Worm (Caenorhabditis elegans): ENCODE measurements around the gene clec-167.

Gene clec-167

ce11 chrIV:1264928-1265327 lies 9.4 kb upstream of the clec-167 start, which contains the start of gene F38A1.13:
F38A1.13 (plus strand) TSS chrIV:1265228.
- TF ChIP-seq ztf-23 (GFP tag; IDR thresholded peaks at IDR 0.05) (no peak), tab-1 (GFP tag; IDR thresholded peaks at IDR 0.05) (no peak), klf-2 (GFP tag; conservative IDR thresholded peaks at IDR 0.05) (no peak), med-1 (GFP tag; optimal IDR thresholded peaks at IDR 0.05; ENCODE audit: insufficient read depth) (no peak)

DNA sequence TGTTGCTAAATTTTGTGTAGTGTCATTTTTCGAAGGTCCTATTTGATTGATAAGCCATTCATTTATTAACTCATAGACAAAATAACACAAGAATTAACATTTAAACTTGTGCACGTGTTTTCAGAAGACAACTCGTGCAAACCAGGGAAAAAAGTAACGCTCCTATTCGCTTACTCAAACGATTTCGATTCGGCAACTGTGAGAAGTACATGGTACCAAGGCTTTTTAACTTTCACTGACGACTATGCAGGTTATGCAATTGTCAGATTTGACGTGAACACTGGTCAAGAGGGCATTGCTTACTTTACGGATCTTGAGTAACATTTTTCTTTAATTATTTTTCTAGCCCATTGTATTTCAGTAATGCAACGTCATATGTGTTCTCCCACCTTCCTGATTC lies 6.4 kb upstream of the clec-167 start:
- no peak for TF ChIP-seq cog-1 (tag; optimal IDR thresholded peaks at IDR 0.05)
- TF ChIP-seq ztf-29 (GFP tag; IDR thresholded peaks at IDR 0.05) = no peak
- no peak for TF ChIP-seq ztf-23 (GFP tag; IDR thresholded peaks at IDR 0.05)
- no peak for TF ChIP-seq flt-1 (GFP tag; IDR thresholded peaks at IDR 0.05)

DNA sequence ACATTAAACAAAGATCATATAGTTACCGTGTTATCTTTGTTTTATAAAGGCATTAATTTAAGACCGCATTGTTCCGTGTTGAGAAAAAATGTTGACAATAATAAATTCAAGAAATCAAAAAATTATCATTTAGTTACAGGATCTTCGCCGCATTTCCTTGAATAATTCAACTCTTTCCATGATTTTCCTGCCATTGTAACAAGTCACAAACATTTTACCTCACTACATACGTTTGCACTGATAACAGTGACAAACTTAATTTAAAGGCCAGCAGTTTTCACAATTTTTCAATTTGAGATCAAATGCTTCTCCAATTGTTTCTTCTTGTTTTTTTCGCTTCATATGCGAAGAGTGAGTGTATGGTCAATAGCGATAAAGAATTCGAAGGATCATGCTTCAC lies 5.5 kb upstream of the clec-167 start, which contains the start of gene clec-169:
Gene clec-169 (plus strand): TSS at position 301 of the 400 bp plus-strand sequence.
- TF ChIP-seq ztf-23 (GFP tag; IDR thresholded peaks at IDR 0.05) = no peak
- TF ChIP-seq cog-1 (tag; optimal IDR thresholded peaks at IDR 0.05) = no peak
- TF ChIP-seq med-1 (GFP tag; optimal IDR thresholded peaks at IDR 0.05; ENCODE audit: insufficient read depth) = no peak
- TF ChIP-seq klf-2 (GFP tag; conservative IDR thresholded peaks at IDR 0.05) = no peak
- no peak for TF ChIP-seq tab-1 (GFP tag; IDR thresholded peaks at IDR 0.05)
- TF ChIP-seq flt-1 (GFP tag; IDR thresholded peaks at IDR 0.05) = no peak
- no peak for TF ChIP-seq ref-1 (GFP tag; conservative IDR thresholded peaks at IDR 0.05)
- no peak for TF ChIP-seq T22C8.4 (GFP tag; IDR thresholded peaks at IDR 0.05)
- no peak for TF ChIP-seq ztf-29 (GFP tag; IDR thresholded peaks at IDR 0.05)

DNA sequence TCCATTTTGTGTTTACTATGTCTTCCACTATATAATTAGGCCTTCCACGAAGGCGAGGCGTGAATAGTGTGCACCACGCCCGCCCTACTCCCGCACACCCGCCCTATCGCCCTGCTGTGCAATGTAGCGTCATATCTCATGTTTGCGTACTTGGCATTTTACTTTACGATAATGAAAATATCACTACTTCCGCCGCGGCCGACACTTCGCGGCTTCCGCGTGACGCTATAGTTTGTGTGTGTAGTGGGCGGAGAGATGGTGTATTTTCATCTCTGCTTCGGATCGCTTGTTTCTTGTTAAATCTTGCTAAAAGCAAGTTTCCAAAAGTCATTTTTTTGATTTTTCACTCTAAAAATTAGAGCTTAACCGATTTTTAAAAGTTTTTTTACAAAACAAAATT lies 4.9 kb upstream of the clec-167 start:
- TF ChIP-seq ref-1 (GFP tag; conservative IDR thresholded peaks at IDR 0.05) (no peak), cog-1 (tag; optimal IDR thresholded peaks at IDR 0.05) (no peak), klf-2 (GFP tag; conservative IDR thresholded peaks at IDR 0.05) (no peak), flt-1 (GFP tag; IDR thresholded peaks at IDR 0.05) (no peak), T22C8.4 (GFP tag; IDR thresholded peaks at IDR 0.05) (no peak), ztf-29 (GFP tag; IDR thresholded peaks at IDR 0.05) (no peak), tab-1 (GFP tag; IDR thresholded peaks at IDR 0.05) (no peak), ztf-23 (GFP tag; IDR thresholded peaks at IDR 0.05) (no peak)

- no peak for TF ChIP-seq flt-1 (GFP tag; IDR thresholded peaks at IDR 0.05)
- TF ChIP-seq cog-1 (tag; optimal IDR thresholded peaks at IDR 0.05) = no peak
Measured at ce11 chrIV:1256723-1257122, 1.2 kb upstream of the clec-167 start, which contains the start of gene clec-168. clec-168 (plus strand) TSS chrIV:1256969.

DNA sequence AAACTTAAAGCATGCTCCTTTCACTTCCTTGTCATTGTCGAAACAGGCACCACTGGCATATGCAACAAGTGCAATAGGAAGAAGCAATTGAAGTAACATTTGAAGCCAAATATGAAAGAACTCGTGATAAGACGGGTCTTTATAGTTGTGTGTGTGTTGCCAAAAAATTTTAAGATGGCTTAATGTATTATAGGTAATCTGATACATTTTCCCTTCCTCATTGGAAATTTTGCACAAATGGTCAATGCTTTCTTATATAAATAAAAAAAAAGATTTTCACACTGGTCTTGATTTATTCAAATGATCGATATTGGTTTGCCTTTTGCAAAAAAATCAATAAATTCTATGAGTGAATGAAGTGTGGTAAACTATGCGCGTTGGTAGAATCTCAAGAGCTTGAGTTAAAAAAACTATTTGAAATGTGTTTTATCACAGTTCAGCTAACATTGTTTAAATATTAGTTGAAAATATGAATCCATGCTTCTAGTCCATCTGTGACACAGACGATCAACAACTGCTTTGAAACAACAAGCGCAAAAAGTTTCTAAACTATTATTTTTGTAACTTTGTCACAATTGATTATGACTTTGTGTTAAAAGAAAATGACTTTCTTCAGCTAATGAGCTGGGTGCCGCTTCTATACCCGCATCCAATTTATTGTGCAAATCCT lies 4.2 kb downstream of the clec-167 start, which contains the start of the genes clec-166 and F38A1.6:
Gene clec-166 (minus strand): TSS at position 101 of the 670 bp plus-strand sequence.
Gene F38A1.6 (plus strand): TSS at position 620 of the 670 bp plus-strand sequence.
- TF ChIP-seq med-1 (GFP tag; optimal IDR thresholded peaks at IDR 0.05; ENCODE audit: insufficient read depth) (no peak), ref-1 (GFP tag; conservative IDR thresholded peaks at IDR 0.05) (no peak), ztf-23 (GFP tag; IDR thresholded peaks at IDR 0.05) (no peak), cog-1 (tag; optimal IDR thresholded peaks at IDR 0.05) (no peak), T22C8.4 (GFP tag; IDR thresholded peaks at IDR 0.05) (no peak), klf-2 (GFP tag; conservative IDR thresholded peaks at IDR 0.05) (no peak), flt-1 (GFP tag; IDR thresholded peaks at IDR 0.05) (no peak), tab-1 (GFP tag; IDR thresholded peaks at IDR 0.05) (no peak), ztf-29 (GFP tag; IDR thresholded peaks at IDR 0.05) (no peak)

- TF ChIP-seq ztf-29 (GFP tag; IDR thresholded peaks at IDR 0.05) (no peak), med-1 (GFP tag; optimal IDR thresholded peaks at IDR 0.05; ENCODE audit: insufficient read depth) (no peak), T22C8.4 (GFP tag; IDR thresholded peaks at IDR 0.05) (no peak), flt-1 (GFP tag; IDR thresholded peaks at IDR 0.05) (no peak), ref-1 (GFP tag; conservative IDR thresholded peaks at IDR 0.05) (no peak), tab-1 (GFP tag; IDR thresholded peaks at IDR 0.05) (no peak), klf-2 (GFP tag; conservative IDR thresholded peaks at IDR 0.05) (no peak), ztf-23 (GFP tag; IDR thresholded peaks at IDR 0.05) (no peak), cog-1 (tag; optimal IDR thresholded peaks at IDR 0.05) (no peak)
Measured at ce11 chrIV:1246762-1247436, 8.6 kb downstream of the clec-167 start, which contains the start of the genes clec-165 and F38A1.11. clec-165 (minus strand) TSS chrIV:1246886. F38A1.11 (plus strand) TSS chrIV:1247386.

DNA sequence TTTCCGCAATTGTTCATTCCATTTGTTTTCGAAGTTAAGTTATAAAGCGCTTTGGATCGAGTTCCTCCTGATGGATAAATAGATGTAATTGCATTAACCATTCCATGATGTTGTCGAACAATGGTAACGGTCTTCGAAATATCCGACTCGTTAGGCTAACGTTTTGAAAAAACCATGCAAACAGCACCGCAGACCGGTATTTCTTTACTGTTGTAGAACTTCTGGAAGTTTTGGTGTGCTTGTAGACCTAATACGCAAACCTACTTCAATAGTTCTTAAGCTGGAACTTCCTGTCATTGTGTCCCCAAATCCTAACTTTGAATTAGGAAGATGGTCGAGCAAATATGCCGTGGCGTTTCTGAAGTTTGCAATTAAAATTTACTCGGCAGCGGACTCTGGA lies 10.3 kb downstream of the clec-167 start, which contains the start of gene F38A1.9:
Gene F38A1.9 (minus strand): TSS at position 101 of the 400 bp plus-strand sequence.
- TF ChIP-seq ztf-23 (GFP tag; IDR thresholded peaks at IDR 0.05) = no peak
- TF ChIP-seq flt-1 (GFP tag; IDR thresholded peaks at IDR 0.05) = no peak
- TF ChIP-seq T22C8.4 (GFP tag; IDR thresholded peaks at IDR 0.05) = no peak
- no peak for TF ChIP-seq klf-2 (GFP tag; conservative IDR thresholded peaks at IDR 0.05)
- TF ChIP-seq tab-1 (GFP tag; IDR thresholded peaks at IDR 0.05) = no peak
- no peak for TF ChIP-seq ref-1 (GFP tag; conservative IDR thresholded peaks at IDR 0.05)
- no peak for TF ChIP-seq cog-1 (tag; optimal IDR thresholded peaks at IDR 0.05)
- TF ChIP-seq ztf-29 (GFP tag; IDR thresholded peaks at IDR 0.05) = no peak
- no peak for TF ChIP-seq med-1 (GFP tag; optimal IDR thresholded peaks at IDR 0.05; ENCODE audit: insufficient read depth)

DNA sequence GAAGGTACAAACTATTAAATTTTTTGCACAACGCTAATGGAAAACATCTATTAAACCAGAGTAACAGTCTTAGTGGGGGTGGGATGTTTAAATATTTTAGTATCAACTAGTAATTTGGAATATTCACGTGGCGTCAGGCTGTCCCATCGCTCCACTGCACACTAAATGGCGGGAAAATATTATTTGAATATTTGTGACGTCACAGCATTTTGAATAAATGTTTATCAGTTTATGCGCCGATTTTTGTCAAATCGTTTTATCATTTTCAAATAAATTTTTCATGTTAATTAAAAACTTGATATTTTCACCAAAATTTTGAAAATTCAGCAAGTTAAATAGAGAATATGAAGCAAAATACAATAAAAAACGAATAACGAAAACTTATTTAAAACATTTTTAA lies 12.2 kb downstream of the clec-167 start, which contains the start of gene F38A1.15:
Gene F38A1.15 (minus strand): TSS at position 101 of the 400 bp plus-strand sequence.
- TF ChIP-seq klf-2 (GFP tag; conservative IDR thresholded peaks at IDR 0.05) (no peak), cog-1 (tag; optimal IDR thresholded peaks at IDR 0.05) (no peak), ref-1 (GFP tag; conservative IDR thresholded peaks at IDR 0.05) (no peak), ztf-23 (GFP tag; IDR thresholded peaks at IDR 0.05) (no peak), tab-1 (GFP tag; IDR thresholded peaks at IDR 0.05) (no peak), flt-1 (GFP tag; IDR thresholded peaks at IDR 0.05) (no peak), T22C8.4 (GFP tag; IDR thresholded peaks at IDR 0.05) (no peak), med-1 (GFP tag; optimal IDR thresholded peaks at IDR 0.05; ENCODE audit: insufficient read depth) (no peak), ztf-29 (GFP tag; IDR thresholded peaks at IDR 0.05) (no peak)
